Fruit fly (Drosophila melanogaster) whole organism, embryonic: ENCODE measurements around the gene Lamtor5.

Experiments
- Abd-B ChIP-seq: fragments of 200-800 bp; sonication (Bioruptor generic); optimal IDR thresholded peaks from 2 replicates; lab custom pipeline; 2018; ENCODE audit warnings: missing biosample characterization, mild to moderate bottlenecking, missing genetic modification characterization, moderate library complexity
- CG1024 ChIP-seq: fragments of 200-800 bp; sonication (Bioruptor generic); IDR thresholded peaks from 2 replicates; pipeline ENCODE4 v1.3.6; 2022; ENCODE audit warnings: missing biosample characterization, missing genetic modification characterization
- CG12769 ChIP-seq: fragments of 200-800 bp; sonication (Bioruptor generic); optimal IDR thresholded peaks from 2 replicates; lab custom pipeline; 2019; ENCODE audit warnings: missing biosample characterization, mild to moderate bottlenecking, missing genetic modification characterization, moderate library complexity
- CG13624 ChIP-seq: fragments of 200-800 bp; sonication (Bioruptor generic); optimal IDR thresholded peaks from 2 replicates; lab custom pipeline; 2016; ENCODE audit warnings: missing biosample characterization, missing genetic modification characterization
- CG17568 ChIP-seq: fragments of 200-800 bp; sonication (Bioruptor generic); optimal IDR thresholded peaks from 2 replicates; lab custom pipeline; 2018; ENCODE audit warnings: missing biosample characterization, mild to moderate bottlenecking, missing genetic modification characterization, moderate library complexity
- CG17802 ChIP-seq: fragments of 200-800 bp; sonication (Bioruptor generic); optimal IDR thresholded peaks from 2 replicates; lab custom pipeline; 2018; ENCODE audit warnings: missing biosample characterization, mild to moderate bottlenecking, missing genetic modification characterization, moderate library complexity
- CG18476 ChIP-seq: fragments of 200-800 bp; sonication (Bioruptor generic); optimal IDR thresholded peaks from 2 replicates; lab custom pipeline; 2016; ENCODE audit warnings: missing biosample characterization, mild to moderate bottlenecking, missing genetic modification characterization
- CG18599 ChIP-seq: fragments of 200-800 bp; sonication (Bioruptor generic); optimal IDR thresholded peaks from 3 replicates; lab custom pipeline; 2017; ENCODE audit warnings: missing biosample characterization, missing genetic modification characterization, mild to moderate bottlenecking, moderate library complexity, missing genetic modification reagents
- CG18619 ChIP-seq: fragments of 200-800 bp; sonication (Bioruptor generic); optimal IDR thresholded peaks from 3 replicates; lab custom pipeline; 2017; ENCODE audit warnings: missing biosample characterization, mild to moderate bottlenecking, missing genetic modification characterization
- CG2116 ChIP-seq: fragments of 200-800 bp; sonication (Bioruptor generic); optimal IDR thresholded peaks from 3 replicates; lab custom pipeline; 2018; ENCODE audit warnings: missing biosample characterization, mild to moderate bottlenecking, missing genetic modification characterization
- CG32772 ChIP-seq: fragments of 200-800 bp; sonication (Bioruptor generic); IDR thresholded peaks from 2 replicates; pipeline ENCODE4 v1.3.6; 2022; ENCODE audit warnings: missing biosample characterization, missing genetic modification characterization
- CG42726 ChIP-seq: fragments of 200-800 bp; sonication (Bioruptor generic); IDR thresholded peaks from 2 replicates; pipeline ENCODE4 v1.3.6; 2022; ENCODE audit warnings: missing biosample characterization, missing genetic modification characterization; ENCODE audit not compliant: partially characterized antibody
- CG4360 ChIP-seq: fragments of 200-800 bp; sonication (Bioruptor generic); IDR thresholded peaks from 2 replicates; pipeline ENCODE4 v1.3.6; 2022; ENCODE audit warnings: missing biosample characterization, missing genetic modification characterization
- CG5180 ChIP-seq: fragments of 200-800 bp; sonication (Bioruptor generic); optimal IDR thresholded peaks from 3 replicates; lab custom pipeline; 2017; ENCODE audit warnings: missing biosample characterization, missing genetic modification characterization, mild to moderate bottlenecking, moderate library complexity, missing genetic modification reagents
- CG6689 ChIP-seq: fragments of 200-800 bp; sonication (Bioruptor generic); IDR thresholded peaks from 2 replicates; pipeline ENCODE4 v1.3.6; 2022; ENCODE audit warnings: missing biosample characterization, missing genetic modification characterization
- CG7357 ChIP-seq: fragments of 200-800 bp; sonication (Bioruptor generic); IDR thresholded peaks from 3 replicates; pipeline ENCODE4 v1.3.6; 2022; ENCODE audit warnings: missing biosample characterization, missing genetic modification characterization
- CG8290 ChIP-seq, 3 experiments: fragments of 200-800 bp; sonication (Bioruptor generic); optimal IDR thresholded peaks; 2 replicates each; lab custom pipeline; 2016 to 2019; ENCODE audit warnings: missing biosample characterization in 3 of 3, missing genetic modification characterization in 3 of 3, mild to moderate bottlenecking in 2 of 3, moderate library complexity in 1 of 3
- CG9797 ChIP-seq: fragments of 200-800 bp; sonication (Bioruptor generic); optimal IDR thresholded peaks from 3 replicates; lab custom pipeline; 2018; ENCODE audit warnings: missing biosample characterization, mild to moderate bottlenecking, missing genetic modification characterization
- Dbx ChIP-seq: fragments of 200-800 bp; sonication (Bioruptor generic); IDR thresholded peaks from 3 replicates; pipeline ENCODE4 v1.3.6; 2022; ENCODE audit warnings: missing biosample characterization, missing genetic modification characterization
- Dp ChIP-seq: fragments of 200-800 bp; sonication (Bioruptor generic); optimal IDR thresholded peaks from 2 replicates; lab custom pipeline; 2018; ENCODE audit warnings: missing biosample characterization, mild to moderate bottlenecking, missing genetic modification characterization, moderate library complexity
- E2f2 ChIP-seq: fragments of 200-800 bp; sonication (Bioruptor generic); IDR thresholded peaks from 2 replicates; pipeline ENCODE4 v1.3.6; 2022; ENCODE audit warnings: missing biosample characterization, missing genetic modification characterization
- Ets97D ChIP-seq: fragments of 200-800 bp; sonication (Bioruptor generic); optimal IDR thresholded peaks from 3 replicates; lab custom pipeline; 2016; ENCODE audit warnings: missing biosample characterization, missing genetic modification characterization
- HLH3B ChIP-seq: fragments of 200-800 bp; sonication (Bioruptor generic); IDR thresholded peaks from 2 replicates; pipeline ENCODE4 v1.3.6; 2022; ENCODE audit warnings: missing biosample characterization, missing genetic modification characterization
- MBD-R2 ChIP-seq: fragments of 200-800 bp; sonication (Bioruptor generic); IDR thresholded peaks from 2 replicates; pipeline ENCODE4 v1.3.6; 2022; ENCODE audit warnings: missing biosample characterization, missing genetic modification characterization
- MESR4 ChIP-seq: fragments of 200-800 bp; sonication (Bioruptor generic); optimal IDR thresholded peaks from 2 replicates; lab custom pipeline; 2018; ENCODE audit warnings: missing biosample characterization, mild to moderate bottlenecking, missing genetic modification characterization, moderate library complexity
- MTF-1 ChIP-seq: fragments of 200-800 bp; sonication (Bioruptor generic); optimal IDR thresholded peaks from 2 replicates; lab custom pipeline; 2018; ENCODE audit warnings: missing biosample characterization, mild to moderate bottlenecking, missing genetic modification characterization, borderline replicate concordance
- NC2α ChIP-seq: fragments of 200-800 bp; sonication (Bioruptor generic); optimal IDR thresholded peaks from 2 replicates; lab custom pipeline; 2016; ENCODE audit warnings: missing biosample characterization, missing genetic modification characterization
- NC2β ChIP-seq: fragments of 200-800 bp; sonication (Bioruptor generic); optimal IDR thresholded peaks from 2 replicates; lab custom pipeline; 2016; ENCODE audit warnings: missing biosample characterization, missing genetic modification characterization
- Nf-YC ChIP-seq: fragments of 200-800 bp; optimal IDR thresholded peaks from 3 replicates; lab custom pipeline; 2019; ENCODE audit warnings: missing biosample characterization, mild to moderate bottlenecking, missing genetic modification characterization, moderate library complexity
- NfI ChIP-seq: fragments of 200-800 bp; sonication (Bioruptor generic); optimal IDR thresholded peaks from 3 replicates; lab custom pipeline; 2018; ENCODE audit warnings: missing biosample characterization, mild to moderate bottlenecking, missing genetic modification characterization, moderate library complexity
- Ptx1 ChIP-seq: fragments of 200-800 bp; sonication (Bioruptor generic); IDR thresholded peaks from 2 replicates; pipeline ENCODE4 v1.3.6; 2022; ENCODE audit warnings: missing biosample characterization, missing genetic modification characterization
- Sin3A ChIP-seq: fragments of >200 bp; optimal IDR thresholded peaks from 2 replicates; lab custom pipeline; 2018
- Sox100B ChIP-seq: fragments of 200-800 bp; sonication (Bioruptor generic); optimal IDR thresholded peaks from 3 replicates; lab custom pipeline; 2018; ENCODE audit warnings: missing biosample characterization, mild to moderate bottlenecking, missing genetic modification characterization
- Usf ChIP-seq: fragments of 200-800 bp; sonication (Bioruptor generic); optimal IDR thresholded peaks from 2 replicates; lab custom pipeline; 2017; ENCODE audit warnings: missing genotype, missing biosample characterization, missing genetic modification characterization
- YL-1 ChIP-seq: fragments of 200-800 bp; sonication (Bioruptor generic); optimal IDR thresholded peaks from 3 replicates; lab custom pipeline; 2017; ENCODE audit warnings: missing biosample characterization, mild to moderate bottlenecking, missing genetic modification characterization
- da ChIP-seq: fragments of 200-800 bp; sonication (Bioruptor generic); optimal IDR thresholded peaks from 2 replicates; lab custom pipeline; 2016; ENCODE audit warnings: missing biosample characterization, missing genetic modification characterization
- en ChIP-seq: fragments of 200-800 bp; sonication (Bioruptor generic); optimal IDR thresholded peaks from 2 replicates; lab custom pipeline; 2016; ENCODE audit warnings: missing biosample characterization, missing genetic modification characterization
- eve ChIP-seq, 2 experiments: fragments of >200 bp; optimal IDR thresholded peaks; 2 replicates each; lab custom pipeline; 2017; ENCODE audit warnings: missing biosample characterization in 2 of 2, missing genetic modification characterization in 2 of 2
- gem ChIP-seq: fragments of 200-800 bp; sonication (Bioruptor generic); optimal IDR thresholded peaks from 2 replicates; lab custom pipeline; 2019; ENCODE audit warnings: missing biosample characterization, mild to moderate bottlenecking, missing genetic modification characterization, moderate library complexity
- h ChIP-seq: fragments of >200 bp; optimal IDR thresholded peaks from 2 replicates; lab custom pipeline; 2017
- inv ChIP-seq: fragments of 200-800 bp; sonication (Bioruptor generic); IDR thresholded peaks from 2 replicates; pipeline ENCODE4 v1.3.6; 2022; ENCODE audit warnings: missing biosample characterization, missing genetic modification characterization; ENCODE audit not compliant: partially characterized antibody
- mam ChIP-seq: fragments of 200-800 bp; sonication (Bioruptor generic); optimal IDR thresholded peaks from 3 replicates; lab custom pipeline; 2016; ENCODE audit warnings: missing biosample characterization, missing genetic modification characterization
- nerfin-2 ChIP-seq: fragments of 200-800 bp; sonication (Bioruptor generic); IDR thresholded peaks from 2 replicates; pipeline ENCODE4 v1.3.6; 2022; ENCODE audit warnings: missing biosample characterization, missing genetic modification characterization; ENCODE audit not compliant: partially characterized antibody
- pan ChIP-seq, 4 experiments: fragments of >200 bp in 3 of 4; fragments of 200-800 bp in 1 of 4; sonication (Bioruptor generic) in 1 of 4; optimal IDR thresholded peaks in 3 of 4; IDR thresholded peaks in 1 of 4; 2 replicates each; pipeline versions ENCODE4 v1.3.6 to Lab custom; 2017 to 2022; ENCODE audit warnings: missing biosample characterization in 2 of 4, missing genetic modification characterization in 2 of 4, mixed read lengths in 1 of 4
- sqz ChIP-seq: fragments of 200-800 bp; sonication (Bioruptor generic); optimal IDR thresholded peaks from 3 replicates; lab custom pipeline; 2018; ENCODE audit warnings: missing biosample characterization, mild to moderate bottlenecking, missing genetic modification characterization
- ssp ChIP-seq: fragments of 200-800 bp; sonication (Bioruptor generic); IDR thresholded peaks from 2 replicates; pipeline ENCODE4 v1.3.6; 2022; ENCODE audit warnings: missing biosample characterization, missing genetic modification characterization
- trem ChIP-seq: fragments of 200-800 bp; optimal IDR thresholded peaks from 3 replicates; lab custom pipeline; 2019; ENCODE audit warnings: missing biosample characterization, mild to moderate bottlenecking, missing genetic modification characterization, moderate library complexity
- tx ChIP-seq: fragments of 200-800 bp; sonication (Bioruptor generic); optimal IDR thresholded peaks from 2 replicates; lab custom pipeline; 2016; ENCODE audit warnings: missing biosample characterization, missing genetic modification characterization
- usp ChIP-seq: fragments of >200 bp; optimal IDR thresholded peaks from 2 replicates; lab custom pipeline; 2017; ENCODE audit warnings: missing biosample characterization, missing genetic modification characterization
- zen ChIP-seq: fragments of 200-800 bp; sonication (Bioruptor generic); optimal IDR thresholded peaks from 3 replicates; lab custom pipeline; 2018; ENCODE audit warnings: missing biosample characterization, mild to moderate bottlenecking, missing genetic modification characterization, moderate library complexity

Gene Lamtor5

dm6 chrX:1873515-1874126 lies 14.8 kb upstream of the Lamtor5 start, which contains the start of the genes Pgam5 and Vps26 (continued):
- TF ChIP-seq CG18619 (GFP tag; lab: Kevin White, UChicago) = no peak
- TF ChIP-seq CG2116 (GFP tag; lab: Kevin White, UChicago) = peak; percentile 30
- TF ChIP-seq CG13624 (GFP tag; lab: Kevin White, UChicago) = peak; percentile 21
- no peak for TF ChIP-seq da
- no peak for TF ChIP-seq HLH3B (GFP tag; lab: Robert Waterston, UW)
- no peak for TF ChIP-seq Dbx (GFP tag; lab: Robert Waterston, UW)
- TF ChIP-seq ssp (GFP tag; lab: Robert Waterston, UW) = no peak
- no peak for TF ChIP-seq Ptx1 (GFP tag; lab: Robert Waterston, UW)
- peak; percentile 19; the same call in 1 of the 2 replicates for TF ChIP-seq E2f2 (GFP tag; lab: Robert Waterston, UW)
- TF ChIP-seq Dp (GFP tag; lab: Kevin White, UChicago) = peak; percentile 21
- no peak for TF ChIP-seq CG5180 (GFP tag; lab: Kevin White, UChicago)
- no peak for TF ChIP-seq MTF-1 (GFP tag; lab: Kevin White, UChicago)
- TF ChIP-seq inv (GFP tag; lab: Robert Waterston, UW) = no peak
- TF ChIP-seq CG9797 (GFP tag; lab: Kevin White, UChicago) = peak; percentile 69
- TF ChIP-seq YL-1 (GFP tag; lab: Kevin White, UChicago) = peak; percentile 72
- TF ChIP-seq h = no peak
- no peak for TF ChIP-seq nerfin-2 (GFP tag; lab: Robert Waterston, UW)
- TF ChIP-seq Nf-YC (tag; lab: Kevin White, UChicago) = peak; percentile 12
- peak; percentile 22 for TF ChIP-seq MBD-R2 (GFP tag; lab: Robert Waterston, UW)
- no peak for TF ChIP-seq CG4360 (GFP tag; lab: Robert Waterston, UW)
- TF ChIP-seq CG12769 = no peak
- TF ChIP-seq pan (optimal IDR thresholded peaks at IDR 0.05; lab: Kevin White, UChicago) = no peak
- no peak for TF ChIP-seq pan (GFP tag; optimal IDR thresholded peaks at IDR 0.05 in 1 of 2, IDR thresholded peaks at IDR 0.05 in 1 of 2)
- no peak for TF ChIP-seq NC2α (GFP tag; lab: Kevin White, UChicago)
- no peak for TF ChIP-seq eve (GFP tag; optimal IDR thresholded peaks at IDR 0.05; lab: Kevin White, UChicago)
- TF ChIP-seq Abd-B = no peak
- no peak for TF ChIP-seq NfI (GFP tag; lab: Kevin White, UChicago)
- TF ChIP-seq CG32772 (GFP tag; lab: Robert Waterston, UW) = 0 out of 2 replicates have a peak, but pooled peaks have one; percentile 28
- no peak for TF ChIP-seq en (GFP tag; lab: Kevin White, UChicago)
- TF ChIP-seq trem (tag; lab: Kevin White, UChicago) = peak; percentile 60
- TF ChIP-seq sqz (GFP tag; lab: Kevin White, UChicago) = peak; percentile 97
- no peak for TF ChIP-seq gem (tag; lab: Kevin White, UChicago)
- TF ChIP-seq mam = no peak
- TF ChIP-seq CG42726 (GFP tag; lab: Robert Waterston, UW) = no peak
- TF ChIP-seq CG17802 (tag; lab: Kevin White, UChicago) = no peak
- no peak for TF ChIP-seq CG7357 (GFP tag; lab: Robert Waterston, UW)
- TF ChIP-seq CG18476 (GFP tag; lab: Kevin White, UChicago) = no peak
- TF ChIP-seq CG6689 (GFP tag; lab: Robert Waterston, UW) = no peak
- TF ChIP-seq Sin3A (lab: Kevin White, UChicago) = peak; percentile 51
- peak; percentile 76 for TF ChIP-seq MESR4 (GFP tag; lab: Kevin White, UChicago)
- no peak for TF ChIP-seq CG17568
- TF ChIP-seq tx = no peak
- no peak for TF ChIP-seq CG8290 (GFP tag; optimal IDR thresholded peaks at IDR 0.05; lab: Kevin White, UChicago)
- no peak for TF ChIP-seq CG8290 (tag; optimal IDR thresholded peaks at IDR 0.05; lab: Kevin White, UChicago)
- TF ChIP-seq NC2β (GFP tag; lab: Kevin White, UChicago) = no peak
- no peak for TF ChIP-seq Sox100B
- TF ChIP-seq CG1024 (GFP tag; lab: Robert Waterston, UW) = no peak
- peak; percentile 49 for TF ChIP-seq Ets97D (GFP tag; lab: Kevin White, UChicago)
- no peak for TF ChIP-seq usp
- no peak for TF ChIP-seq CG18599
- no peak for TF ChIP-seq Usf (GFP tag; lab: Kevin White, UChicago)
- peak; percentile 26 for TF ChIP-seq zen (tag; lab: Kevin White, UChicago)
